Worm (Caenorhabditis elegans) whole organism, young adult: ENCODE measurements around the gene dhs-14.

ENCODE experiments used
- B0336.3 ChIP-seq: fragments of 200-800 bp; sonication (Bioruptor generic); IDR thresholded peaks from 2 replicates; pipeline ENCODE4 v1.3.6; 2022; ENCODE audit warnings: missing genetic modification characterization, missing compliant biosample characterization
- F10E7.11 ChIP-seq: sonication (generic microtip); optimal IDR thresholded peaks from 2 replicates; lab custom pipeline; 2017; ENCODE audit warnings: mild to moderate bottlenecking, missing genetic modification characterization, moderate library complexity, missing compliant biosample characterization
- F33H1.4 ChIP-seq: fragments of 200-800 bp; sonication (Bioruptor generic); IDR thresholded peaks from 2 replicates; pipeline ENCODE4 v1.3.6; 2022; ENCODE audit warnings: missing genetic modification reagents, missing genetic modification characterization, missing compliant biosample characterization
- F55B11.4 ChIP-seq: sonication (generic microtip); optimal IDR thresholded peaks from 2 replicates; lab custom pipeline; 2016; ENCODE audit warnings: missing compliant biosample characterization, missing genetic modification characterization, borderline replicate concordance; ENCODE audit not compliant: insufficient read depth
- K12H6.12 ChIP-seq: fragments of 200-800 bp; sonication (Bioruptor generic); optimal IDR thresholded peaks from 2 replicates; lab custom pipeline; 2018; ENCODE audit warnings: mild to moderate bottlenecking, missing genetic modification characterization, missing compliant biosample characterization
- Y53F4B.3 ChIP-seq: fragments of 200-800 bp; sonication (Bioruptor generic); IDR thresholded peaks from 2 replicates; pipeline ENCODE4 v1.3.6; 2022; ENCODE audit warnings: missing genetic modification reagents, missing genetic modification characterization, missing compliant biosample characterization
- Y53G8AR.9 ChIP-seq: fragments of 200-800 bp; sonication (Bioruptor generic); conservative IDR thresholded peaks from 2 replicates; pipeline ENCODE4 v1.3.6; 2022; ENCODE audit warnings: missing genetic modification reagents, missing genetic modification characterization, missing compliant biosample characterization
- Y56A3A.18 ChIP-seq: fragments of 200-800 bp; sonication (Bioruptor generic); IDR thresholded peaks from 2 replicates; pipeline ENCODE4 v1.3.6; 2022; ENCODE audit warnings: missing genetic modification reagents, missing genetic modification characterization, missing compliant biosample characterization
- ZK185.1 ChIP-seq: sonication (generic microtip); optimal IDR thresholded peaks from 2 replicates; lab custom pipeline; 2016; ENCODE audit warnings: mild to moderate bottlenecking, missing genetic modification characterization, missing compliant biosample characterization; ENCODE audit not compliant: poor library complexity, severe bottlenecking
- ama-1 ChIP-seq, 3 experiments: fragments of 150-350 bp in 1 of 3; sonication (generic microtip) in 2 of 3; optimal IDR thresholded peaks; 2 replicates each; lab custom pipeline; 2014 to 2018; ENCODE audit warnings: missing biosample characterization in 2 of 3, missing genetic modification characterization in 2 of 3, missing genetic modification reagents in 2 of 3
- aptf-2 ChIP-seq: fragments of 200-800 bp; sonication (Bioruptor generic); conservative IDR thresholded peaks from 2 replicates; pipeline ENCODE4 v1.3.6; 2022; ENCODE audit warnings: missing genetic modification reagents, missing genetic modification characterization, missing compliant biosample characterization
- attf-6 ChIP-seq: fragments of 200-800 bp; sonication (Bioruptor generic); IDR thresholded peaks from 2 replicates; pipeline ENCODE4 v1.3.6; 2022; ENCODE audit warnings: missing genetic modification reagents, missing genetic modification characterization, missing compliant biosample characterization
- ccch-3 ChIP-seq: fragments of 200-800 bp; sonication (Bioruptor generic); optimal IDR thresholded peaks from 2 replicates; lab custom pipeline; 2018; ENCODE audit warnings: mild to moderate bottlenecking, missing genetic modification characterization, missing compliant biosample characterization
- cebp-2 ChIP-seq: fragments of 200-800 bp; sonication (Bioruptor generic); IDR thresholded peaks from 2 replicates; pipeline ENCODE4 v1.3.6; 2022; ENCODE audit warnings: missing genetic modification characterization, missing compliant biosample characterization
- ceh-91 ChIP-seq: fragments of 200-800 bp; sonication (Bioruptor generic); IDR thresholded peaks from 2 replicates; pipeline ENCODE4 v1.3.6; 2022; ENCODE audit warnings: missing genetic modification reagents, missing genetic modification characterization, missing compliant biosample characterization
- chd-7 ChIP-seq: sonication (generic microtip); optimal IDR thresholded peaks from 2 replicates; lab custom pipeline; 2016; ENCODE audit warnings: mild to moderate bottlenecking, missing genetic modification characterization, moderate library complexity, missing compliant biosample characterization
- dox-1 ChIP-seq: fragments of 200-800 bp; sonication (Bioruptor generic); IDR thresholded peaks from 2 replicates; pipeline ENCODE4 v1.3.6; 2022; ENCODE audit warnings: missing genetic modification reagents, missing genetic modification characterization, missing compliant biosample characterization
- dpl-1 ChIP-seq: fragments of 150-350 bp; optimal IDR thresholded peaks from 2 replicates; lab custom pipeline; 2014; ENCODE audit warnings: missing biosample characterization, missing genetic modification reagents, missing genetic modification characterization
- egl-44 ChIP-seq: fragments of 200-800 bp; sonication (Bioruptor generic); IDR thresholded peaks from 2 replicates; pipeline ENCODE4 v1.3.6; 2022; ENCODE audit warnings: missing genetic modification reagents, missing genetic modification characterization, missing compliant biosample characterization
- him-1 ChIP-seq: sonication (generic microtip); optimal IDR thresholded peaks from 2 replicates; lab custom pipeline; 2016; ENCODE audit warnings: missing genotype, missing genetic modification reagents, missing genetic modification characterization, missing compliant biosample characterization
- hmg-1.2 ChIP-seq: fragments of 200-800 bp; sonication (Bioruptor generic); IDR thresholded peaks from 2 replicates; pipeline ENCODE4 v1.3.6; 2022; ENCODE audit warnings: missing genetic modification reagents, missing genetic modification characterization, missing compliant biosample characterization
- hmg-20 ChIP-seq: fragments of 200-800 bp; sonication (Bioruptor generic); IDR thresholded peaks from 2 replicates; pipeline ENCODE4 v1.3.6; 2022; ENCODE audit warnings: missing genetic modification reagents, missing genetic modification characterization, missing compliant biosample characterization
- lag-1 ChIP-seq: fragments of 200-800 bp; sonication (Bioruptor generic); IDR thresholded peaks from 2 replicates; pipeline ENCODE4 v1.3.6; 2022; ENCODE audit warnings: missing genetic modification reagents, missing genetic modification characterization, missing compliant biosample characterization
- lin-26 ChIP-seq: fragments of 200-800 bp; sonication (Bioruptor generic); IDR thresholded peaks from 2 replicates; pipeline ENCODE4 v1.3.6; 2022; ENCODE audit warnings: missing genetic modification reagents, missing genetic modification characterization, missing compliant biosample characterization
- lir-1 ChIP-seq: fragments of 200-800 bp; sonication (Bioruptor generic); conservative IDR thresholded peaks from 2 replicates; pipeline ENCODE4 v1.3.6; 2022; ENCODE audit warnings: missing genetic modification reagents, missing genetic modification characterization, missing compliant biosample characterization
- madf-8 ChIP-seq: fragments of 200-800 bp; sonication (Bioruptor generic); conservative IDR thresholded peaks from 2 replicates; pipeline ENCODE4 v1.3.6; 2022; ENCODE audit warnings: missing genetic modification reagents, missing genetic modification characterization, missing compliant biosample characterization
- mcd-1 ChIP-seq: fragments of 200-800 bp; sonication (Bioruptor generic); IDR thresholded peaks from 2 replicates; pipeline ENCODE4 v1.3.6; 2022; ENCODE audit warnings: missing genetic modification reagents, missing genetic modification characterization, missing compliant biosample characterization
- mel-28 ChIP-seq: sonication (generic microtip); optimal IDR thresholded peaks from 2 replicates; lab custom pipeline; 2016; ENCODE audit warnings: borderline replicate concordance, mild to moderate bottlenecking, missing genetic modification characterization, missing compliant biosample characterization
- nfya-2 ChIP-seq: fragments of 200-800 bp; sonication (Bioruptor generic); IDR thresholded peaks from 2 replicates; pipeline ENCODE4 v1.3.6; 2022; ENCODE audit warnings: missing genetic modification reagents, missing genetic modification characterization, missing compliant biosample characterization
- nhr-90 ChIP-seq: sonication (generic microtip); optimal IDR thresholded peaks from 2 replicates; lab custom pipeline; 2016; ENCODE audit warnings: missing genotype, mild to moderate bottlenecking, missing genetic modification characterization, missing compliant biosample characterization
- rec-8 ChIP-seq, 2 experiments: sonication (generic microtip); optimal IDR thresholded peaks; 2 replicates each; lab custom pipeline; 2016; ENCODE audit warnings: mild to moderate bottlenecking in 2 of 2, missing genetic modification characterization in 2 of 2, missing genetic modification reagents in 2 of 2, missing genotype in 2 of 2, missing biosample characterization in 1 of 2, missing compliant biosample characterization in 1 of 2, moderate library complexity in 1 of 2
- repo-1 ChIP-seq: sonication (generic microtip); optimal IDR thresholded peaks from 2 replicates; lab custom pipeline; 2017; ENCODE audit warnings: mild to moderate bottlenecking, missing genetic modification characterization, missing compliant biosample characterization
- sdz-38 ChIP-seq: sonication (generic microtip); optimal IDR thresholded peaks from 2 replicates; lab custom pipeline; 2016; ENCODE audit warnings: missing genotype, missing genetic modification characterization, missing compliant biosample characterization
- snpc-1.1 ChIP-seq: sonication (generic microtip); optimal IDR thresholded peaks from 2 replicates; lab custom pipeline; 2017; ENCODE audit warnings: missing genetic modification characterization, mild to moderate bottlenecking, missing compliant biosample characterization, antibody characterized with exemption, moderate library complexity, missing genotype, missing genetic modification reagents; ENCODE audit not compliant: insufficient read depth
- somi-1 ChIP-seq: fragments of 200-800 bp; sonication (Bioruptor generic); optimal IDR thresholded peaks from 2 replicates; lab custom pipeline; 2018; ENCODE audit warnings: mild to moderate bottlenecking, missing genetic modification characterization, missing compliant biosample characterization
- sptf-2 ChIP-seq: fragments of 200-800 bp; sonication (Bioruptor generic); optimal IDR thresholded peaks from 2 replicates; lab custom pipeline; 2018; ENCODE audit warnings: mild to moderate bottlenecking, missing genetic modification characterization, missing compliant biosample characterization
- unc-62 ChIP-seq: fragments of 150-350 bp; optimal IDR thresholded peaks from 2 replicates; lab custom pipeline; 2014; ENCODE audit warnings: missing biosample characterization, missing genetic modification reagents, missing genetic modification characterization
- ztf-18 ChIP-seq: sonication (generic microtip); optimal IDR thresholded peaks from 2 replicates; lab custom pipeline; 2016; ENCODE audit warnings: missing genotype, mild to moderate bottlenecking, missing genetic modification characterization, missing compliant biosample characterization

dhs-14 gene

DNA sequence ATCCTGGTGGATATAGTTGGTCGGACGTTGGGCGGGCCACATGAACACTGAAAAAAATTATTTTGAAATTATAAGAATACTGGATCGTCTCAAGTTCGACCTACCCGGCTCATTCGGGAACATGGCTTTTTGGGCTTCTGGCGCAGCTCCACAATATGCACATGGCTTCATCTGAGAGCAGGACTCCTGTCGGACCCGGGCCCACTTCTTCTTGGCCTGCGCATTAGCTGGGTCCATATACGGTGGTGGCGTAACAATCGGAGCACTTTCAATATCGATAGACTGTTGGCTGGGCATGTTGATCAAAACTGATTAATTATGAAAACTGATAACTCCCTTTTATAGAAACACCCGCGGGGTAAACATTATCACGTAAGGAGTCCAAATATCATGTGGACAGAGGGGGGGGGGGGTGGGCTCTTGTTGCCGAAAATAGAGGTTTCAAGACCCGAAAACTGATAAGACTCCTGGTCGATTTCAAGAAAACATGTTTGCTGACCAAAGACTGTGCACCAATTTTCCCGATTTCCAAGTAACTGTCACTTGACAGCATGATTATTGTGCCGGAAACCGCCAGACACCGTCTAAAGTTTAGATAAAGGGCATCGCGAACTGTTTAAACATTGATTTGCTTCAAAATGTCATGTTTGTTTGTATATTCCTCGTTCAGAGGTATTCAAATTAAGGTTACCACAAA lies 34.1 kb downstream of the dhs-14 start, which contains the start of gene dod-3 (continued):
- TF ChIP-seq snpc-1.1 (tag; lab: Kevin White, UChicago): no peak

DNA sequence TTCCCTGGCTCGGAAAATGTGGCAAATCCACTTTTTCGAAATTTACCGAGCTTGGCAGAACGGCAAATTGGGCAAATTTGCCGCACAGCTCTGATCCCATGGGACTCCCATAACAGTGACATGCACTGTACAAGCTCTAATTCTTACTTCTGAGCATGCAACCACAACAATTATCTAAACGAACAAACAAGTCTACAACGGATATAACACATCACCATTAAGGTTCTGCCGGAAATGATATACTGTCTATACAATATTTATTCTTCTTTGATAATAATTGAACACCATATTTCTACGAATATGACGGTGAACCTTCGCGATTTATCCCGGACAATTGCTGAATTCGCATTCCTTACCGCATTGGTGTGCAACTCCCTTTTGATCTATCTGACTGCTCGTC lies 36.8 kb downstream of the dhs-14 start, which contains the start of gene str-33:
TSS of gene str-33 (plus strand) at position 301 of the 400 bp plus-strand sequence.
- TF ChIP-seq him-1 (no peak), sptf-2 (GFP tag; lab: Kevin White, UChicago) (no peak), B0336.3 (GFP tag; lab: Robert Waterston, UW) (no peak), Y53G8AR.9 (no peak), ztf-18 (tag; lab: Kevin White, UChicago) (no peak), ama-1 (optimal IDR thresholded peaks at IDR 0.05; lab: Kevin White, UChicago) (no peak), ama-1 (GFP tag; optimal IDR thresholded peaks at IDR 0.05; lab: Kevin White, UChicago) (no peak), K12H6.12 (tag; lab: Kevin White, UChicago) (no peak), Y56A3A.18 (GFP tag; lab: Robert Waterston, UW) (no peak), ZK185.1 (tag; lab: Kevin White, UChicago) (no peak), somi-1 (GFP tag; lab: Kevin White, UChicago) (no peak), mel-28 (tag; lab: Kevin White, UChicago) (no peak), dox-1 (GFP tag; lab: Robert Waterston, UW) (no peak), F33H1.4 (GFP tag; lab: Robert Waterston, UW) (no peak), dpl-1 (GFP tag; lab: Kevin White, UChicago) (no peak), egl-44 (GFP tag; lab: Robert Waterston, UW) (no peak), lir-1 (GFP tag; lab: Robert Waterston, UW) (no peak), Y53F4B.3 (no peak)

DNA sequence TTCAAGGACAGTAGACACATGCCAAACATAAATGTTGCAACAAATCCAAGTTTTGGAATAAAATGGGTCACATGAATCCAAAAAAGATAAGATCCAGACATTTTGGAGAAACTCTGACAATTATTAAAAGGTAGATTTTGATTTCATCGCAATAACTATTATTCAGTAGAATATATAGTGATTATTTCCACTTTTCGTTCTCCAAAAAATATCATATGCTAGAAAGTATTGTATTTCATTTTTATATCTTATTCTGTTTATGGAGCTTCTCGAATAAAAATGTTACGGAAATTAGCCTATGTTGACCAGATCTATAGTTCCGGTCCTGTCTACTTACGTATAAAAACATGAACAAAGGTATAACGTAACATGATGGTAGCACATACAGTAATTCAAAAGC lies 37.9 kb downstream of the dhs-14 start, which contains the start of gene str-13:
TSS of gene str-13 (minus strand) at position 101 of the 400 bp plus-strand sequence.
- TF ChIP-seq ccch-3 (GFP tag; lab: Kevin White, UChicago) (no peak), lag-1 (GFP tag; lab: Robert Waterston, UW) (no peak), aptf-2 (no peak), hmg-20 (GFP tag; lab: Robert Waterston, UW) (no peak), nfya-2 (GFP tag; lab: Robert Waterston, UW) (no peak), mcd-1 (no peak), lin-26 (GFP tag; lab: Robert Waterston, UW) (no peak), nhr-90 (no peak), repo-1 (no peak), rec-8 (tag; optimal IDR thresholded peaks at IDR 0.05; lab: Kevin White, UChicago) (no peak), madf-8 (GFP tag; lab: Robert Waterston, UW) (no peak), sdz-38 (tag; lab: Kevin White, UChicago) (no peak), hmg-1.2 (GFP tag; lab: Robert Waterston, UW) (no peak), unc-62 (GFP tag; lab: Kevin White, UChicago) (no peak), F55B11.4 (tag; lab: Kevin White, UChicago) (no peak), F10E7.11 (no peak), ceh-91 (GFP tag; lab: Robert Waterston, UW) (no peak), attf-6 (GFP tag; lab: Robert Waterston, UW) (no peak), chd-7 (tag; lab: Kevin White, UChicago) (no peak), cebp-2 (no peak)
